Worm (Caenorhabditis elegans) whole organism, L1 larva: ENCODE results near the gene srh-2.

Source experiments
- C16A3.4 ChIP-seq: fragments of 150-350 bp; optimal IDR thresholded peaks from 2 replicates; lab custom pipeline; 2014; ENCODE audit warnings: missing biosample characterization, missing genetic modification characterization
- C34B4.2 ChIP-seq: sonication (generic microtip); optimal IDR thresholded peaks from 2 replicates; lab custom pipeline; 2017; ENCODE audit warnings: mild to moderate bottlenecking, missing genetic modification characterization, missing compliant biosample characterization
- F16B12.6 ChIP-seq: fragments of 150-350 bp; optimal IDR thresholded peaks from 2 replicates; lab custom pipeline; 2014; ENCODE audit warnings: missing biosample characterization, missing genetic modification characterization
- Y116A8C.19 ChIP-seq: sonication (generic microtip); optimal IDR thresholded peaks from 2 replicates; lab custom pipeline; 2016; ENCODE audit warnings: missing compliant biosample characterization, missing genetic modification characterization, borderline replicate concordance
- aly-2 ChIP-seq: fragments of 150-350 bp; optimal IDR thresholded peaks from 2 replicates; lab custom pipeline; 2014; ENCODE audit warnings: missing biosample characterization, missing genetic modification characterization
- ces-1 ChIP-seq: fragments of 150-350 bp; optimal IDR thresholded peaks from 2 replicates; lab custom pipeline; 2014; ENCODE audit warnings: missing biosample characterization, missing genetic modification reagents, missing genetic modification characterization
- dpl-1 ChIP-seq, 3 experiments: fragments of 150-350 bp in 2 of 3; sonication (generic microtip) in 1 of 3; optimal IDR thresholded peaks; 2 replicates each; lab custom pipeline; 2014 to 2017; ENCODE audit warnings: missing biosample characterization in 3 of 3, missing genetic modification characterization in 3 of 3, missing genetic modification reagents in 3 of 3
- dsc-1 ChIP-seq: sonication (generic microtip); optimal IDR thresholded peaks from 2 replicates; lab custom pipeline; 2016; ENCODE audit warnings: mild to moderate bottlenecking, missing genetic modification characterization, missing compliant biosample characterization
- egl-27 ChIP-seq, 2 experiments: fragments of 150-350 bp in 1 of 2; sonication (generic microtip); optimal IDR thresholded peaks; 3 replicates each; lab custom pipeline; 2017 to 2018; ENCODE audit warnings: missing biosample characterization in 2 of 2, missing genetic modification characterization in 2 of 2, missing genetic modification reagents in 2 of 2
- elt-2 ChIP-seq: sonication (generic microtip); optimal IDR thresholded peaks from 2 replicates; lab custom pipeline; 2016; ENCODE audit warnings: missing genetic modification characterization, mild to moderate bottlenecking, inconsistent platforms, missing compliant biosample characterization, missing genetic modification reagents
- fkh-10 ChIP-seq: sonication (generic microtip); optimal IDR thresholded peaks from 2 replicates; lab custom pipeline; 2017; ENCODE audit warnings: missing biosample characterization, missing genetic modification reagents, missing genetic modification characterization
- fkh-4 ChIP-seq: sonication (generic microtip); optimal IDR thresholded peaks from 2 replicates; lab custom pipeline; 2016; ENCODE audit warnings: missing compliant biosample characterization, missing genetic modification characterization, borderline replicate concordance
- fkh-8 ChIP-seq: sonication (generic microtip); optimal IDR thresholded peaks from 2 replicates; lab custom pipeline; 2016; ENCODE audit warnings: mild to moderate bottlenecking, missing genetic modification characterization, missing compliant biosample characterization
- fos-1 ChIP-seq: fragments of 150-350 bp; optimal IDR thresholded peaks from 2 replicates; lab custom pipeline; 2014; ENCODE audit warnings: missing biosample characterization, missing genetic modification characterization
- hlh-17 ChIP-seq: fragments of 200-800 bp; sonication (Bioruptor generic); optimal IDR thresholded peaks from 2 replicates; lab custom pipeline; 2018; ENCODE audit warnings: missing genetic modification characterization, mild to moderate bottlenecking, missing compliant biosample characterization, moderate library complexity, borderline replicate concordance
- irx-1 ChIP-seq: sonication (generic microtip); optimal IDR thresholded peaks from 2 replicates; lab custom pipeline; 2016; ENCODE audit warnings: missing genetic modification characterization, missing compliant biosample characterization
- lin-13 ChIP-seq: fragments of 150-350 bp; optimal IDR thresholded peaks from 2 replicates; lab custom pipeline; 2014; ENCODE audit warnings: missing biosample characterization, missing genetic modification reagents, missing genetic modification characterization
- lin-14 ChIP-seq: fragments of 200-800 bp; sonication (Bioruptor generic); optimal IDR thresholded peaks from 2 replicates; lab custom pipeline; 2018; ENCODE audit warnings: mild to moderate bottlenecking, missing genetic modification characterization, moderate library complexity, missing compliant biosample characterization
- lin-15B ChIP-seq: fragments of 150-350 bp; sonication (generic microtip); optimal IDR thresholded peaks from 3 replicates; lab custom pipeline; 2014; ENCODE audit warnings: missing biosample characterization, missing genetic modification characterization
- lin-35 ChIP-seq, 2 experiments: fragments of 150-350 bp; optimal IDR thresholded peaks; 2 replicates each; lab custom pipeline; 2014; ENCODE audit warnings: missing biosample characterization in 2 of 2, missing genetic modification characterization in 2 of 2, missing genetic modification reagents in 2 of 2
- mdl-1 ChIP-seq, 2 experiments: fragments of 150-350 bp; optimal IDR thresholded peaks; 2 replicates each; lab custom pipeline; 2014 to 2017; ENCODE audit warnings: missing biosample characterization in 2 of 2, missing genetic modification characterization in 2 of 2, inconsistent platforms in 1 of 2
- nhr-20 ChIP-seq: sonication (generic microtip); optimal IDR thresholded peaks from 2 replicates; lab custom pipeline; 2016; ENCODE audit warnings: mild to moderate bottlenecking, missing genetic modification characterization, missing compliant biosample characterization
- nhr-28 ChIP-seq: fragments of 150-350 bp; optimal IDR thresholded peaks from 2 replicates; lab custom pipeline; 2014; ENCODE audit warnings: missing biosample characterization, missing genetic modification characterization
- nhr-71 ChIP-seq: sonication (generic microtip); optimal IDR thresholded peaks from 2 replicates; lab custom pipeline; 2016; ENCODE audit warnings: mild to moderate bottlenecking, missing genetic modification characterization, moderate library complexity, missing compliant biosample characterization
- nhr-85 ChIP-seq: sonication (generic microtip); peaks from one replicate; lab custom pipeline; 2016; ENCODE audit warnings: missing genetic modification characterization, inconsistent platforms, missing compliant biosample characterization
- nhr-90 ChIP-seq: sonication (generic microtip); optimal IDR thresholded peaks from 2 replicates; lab custom pipeline; 2016; ENCODE audit warnings: mild to moderate bottlenecking, missing genetic modification characterization, missing compliant biosample characterization; ENCODE audit not compliant: poor library complexity
- rnt-1 ChIP-seq: sonication (generic microtip); optimal IDR thresholded peaks from 2 replicates; lab custom pipeline; 2016; ENCODE audit warnings: mild to moderate bottlenecking, missing genetic modification characterization, moderate library complexity, missing compliant biosample characterization
- skn-1 ChIP-seq: fragments of 150-350 bp; optimal IDR thresholded peaks from 2 replicates; lab custom pipeline; 2014; ENCODE audit warnings: missing biosample characterization, missing genetic modification characterization
- snpc-4 ChIP-seq: fragments of 150-350 bp; optimal IDR thresholded peaks from 2 replicates; lab custom pipeline; 2014; ENCODE audit warnings: missing biosample characterization, missing genetic modification characterization
- snu-23 ChIP-seq: sonication (generic microtip); optimal IDR thresholded peaks from 2 replicates; lab custom pipeline; 2016; ENCODE audit warnings: missing genetic modification characterization, missing compliant biosample characterization
- sox-4 ChIP-seq: sonication (generic microtip); optimal IDR thresholded peaks from 2 replicates; lab custom pipeline; 2016; ENCODE audit warnings: missing genetic modification characterization, missing compliant biosample characterization
- sptf-1 ChIP-seq: fragments of 150-350 bp; optimal IDR thresholded peaks from 2 replicates; lab custom pipeline; 2014; ENCODE audit warnings: missing biosample characterization, missing genetic modification characterization
- sup-37 ChIP-seq: fragments of 200-800 bp; sonication (Bioruptor generic); optimal IDR thresholded peaks from 2 replicates; lab custom pipeline; 2018; ENCODE audit warnings: mild to moderate bottlenecking, missing genetic modification characterization, missing compliant biosample characterization
- swsn-7 ChIP-seq: sonication (generic microtip); optimal IDR thresholded peaks from 2 replicates; lab custom pipeline; 2016; ENCODE audit warnings: missing genetic modification characterization, missing compliant biosample characterization
- unc-130 ChIP-seq: fragments of 150-350 bp; optimal IDR thresholded peaks from 2 replicates; lab custom pipeline; 2017; ENCODE audit warnings: missing biosample characterization, missing genetic modification characterization, inconsistent platforms
- unc-30 ChIP-seq: sonication (generic microtip); optimal IDR thresholded peaks from 2 replicates; lab custom pipeline; 2017; ENCODE audit warnings: missing biosample characterization, missing genetic modification characterization
- unc-62 ChIP-seq: fragments of 150-350 bp; optimal IDR thresholded peaks from 2 replicates; lab custom pipeline; 2014; ENCODE audit warnings: missing biosample characterization, missing genetic modification reagents, missing genetic modification characterization
- vab-15 ChIP-seq: sonication (generic microtip); optimal IDR thresholded peaks from 2 replicates; lab custom pipeline; 2017; ENCODE audit warnings: missing genotype, mild to moderate bottlenecking, missing genetic modification characterization, missing compliant biosample characterization
- xbp-1 ChIP-seq: sonication (generic microtip); optimal IDR thresholded peaks from 2 replicates; lab custom pipeline; 2016; ENCODE audit warnings: missing genetic modification characterization, missing compliant biosample characterization
- zip-4 ChIP-seq: fragments of 200-800 bp; sonication (Bioruptor generic); optimal IDR thresholded peaks from 2 replicates; lab custom pipeline; 2018; ENCODE audit warnings: mild to moderate bottlenecking, missing genetic modification characterization, moderate library complexity, missing compliant biosample characterization
- ztf-11 ChIP-seq, 2 experiments: sonication (generic microtip); optimal IDR thresholded peaks; 2 replicates each; lab custom pipeline; 2016 to 2017; ENCODE audit warnings: missing genetic modification characterization in 2 of 2, missing biosample characterization in 1 of 2, missing compliant biosample characterization in 1 of 2

The srh-2 gene

DNA sequence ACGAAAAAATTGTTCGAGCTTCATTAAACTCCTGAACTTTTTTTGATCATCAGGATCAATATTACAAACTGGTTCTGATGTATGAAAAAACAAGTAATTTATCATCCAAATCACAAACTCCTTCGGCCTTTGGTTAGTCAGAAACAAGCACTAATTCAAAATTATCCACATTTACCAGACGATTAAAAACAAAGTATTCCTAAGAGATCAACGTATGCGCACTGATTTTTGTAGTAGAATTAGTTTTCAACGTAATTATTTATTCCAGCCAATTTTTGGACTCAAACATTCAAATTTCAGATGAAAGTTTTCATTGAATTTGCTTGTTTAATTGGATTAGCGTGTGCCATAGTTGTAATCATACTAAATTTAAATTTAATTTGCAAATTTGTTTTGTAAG is 21.2 kb upstream of the srh-2 start, which contains the start of gene srbc-38:
Gene srbc-38, plus strand, starts transcription at position 301 of the 400 bp plus-strand sequence.
- TF ChIP-seq nhr-90 (no peak), nhr-28 (no peak), fos-1 (no peak), lin-15B (no peak), fkh-10 (GFP tag; lab: Kevin White, UChicago) (no peak), unc-62 (GFP tag; lab: Kevin White, UChicago) (no peak), sup-37 (no peak), swsn-7 (tag; lab: Kevin White, UChicago) (no peak), unc-30 (no peak), lin-13 (GFP tag; lab: Kevin White, UChicago) (no peak), hlh-17 (no peak), snu-23 (no peak), skn-1 (no peak)

ce11 chrV:708808-709207 is 19.3 kb upstream of the srh-2 start, which contains the start of gene srbc-39:
TSS of gene srbc-39 (plus strand) at chrV:709108.
- no peak for TF ChIP-seq xbp-1 (tag; lab: Kevin White, UChicago)
- TF ChIP-seq fkh-8 (tag; lab: Kevin White, UChicago) = no peak
- no peak for TF ChIP-seq dsc-1 (tag; lab: Kevin White, UChicago)
- no peak for TF ChIP-seq fkh-4 (tag; lab: Kevin White, UChicago)

ce11 chrV:712882-713281 is 15.2 kb upstream of the srh-2 start, which contains the start of gene cyp-33C11:
TSS of gene cyp-33C11 (minus strand) at chrV:712982.
- TF ChIP-seq elt-2 = no peak
- TF ChIP-seq sptf-1 = no peak
- no peak for TF ChIP-seq rnt-1
- TF ChIP-seq lin-15B = no peak
- TF ChIP-seq hlh-17 = no peak
- no peak for TF ChIP-seq C16A3.4 (tag; lab: Kevin White, UChicago)
- TF ChIP-seq nhr-20 (tag; lab: Kevin White, UChicago) = no peak
- no peak for TF ChIP-seq nhr-85 (tag; lab: Kevin White, UChicago)
- no peak for TF ChIP-seq F16B12.6 (tag; lab: Kevin White, UChicago)
- no peak for TF ChIP-seq aly-2 (tag; lab: Kevin White, UChicago)
- no peak for TF ChIP-seq swsn-7 (tag; lab: Kevin White, UChicago)
- TF ChIP-seq dpl-1 (GFP tag; optimal IDR thresholded peaks at IDR 0.05; lab: Kevin White, UChicago) = no peak
- no peak for TF ChIP-seq C34B4.2
- TF ChIP-seq nhr-71 (tag; lab: Kevin White, UChicago) = no peak
- no peak for TF ChIP-seq snu-23
- no peak for TF ChIP-seq lin-35 (GFP tag; optimal IDR thresholded peaks at IDR 0.05; lab: Kevin White, UChicago)
- no peak for TF ChIP-seq lin-14 (GFP tag; lab: Kevin White, UChicago)
- TF ChIP-seq sox-4 (tag; lab: Kevin White, UChicago) = no peak
- no peak for TF ChIP-seq zip-4 (GFP tag; lab: Kevin White, UChicago)

DNA sequence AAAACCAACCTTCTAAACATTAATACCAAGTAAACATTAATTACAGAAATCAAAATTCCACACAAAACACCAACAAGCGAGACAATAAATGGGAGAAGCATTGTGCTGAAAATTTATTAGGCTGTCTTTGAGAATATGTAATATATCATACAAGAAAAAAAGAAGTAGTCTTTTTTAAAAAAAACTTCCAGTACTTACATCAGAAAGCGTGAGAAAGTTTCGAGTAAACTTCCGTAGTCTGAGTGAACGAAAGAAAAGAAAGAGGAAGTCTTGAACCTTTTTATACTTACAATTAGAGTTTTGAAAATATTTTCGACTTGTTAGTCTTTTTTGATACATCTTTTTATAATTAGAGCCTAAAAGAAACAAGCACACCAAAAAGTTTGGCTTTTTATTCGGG is 8.4 kb upstream of the srh-2 start, which contains the start of gene srbc-40:
Gene srbc-40, minus strand, starts transcription at position 101 of the 400 bp plus-strand sequence.
- TF ChIP-seq unc-130 (tag; lab: Kevin White, UChicago) = no peak
- no peak for TF ChIP-seq egl-27 (tag; optimal IDR thresholded peaks at IDR 0.05; lab: Kevin White, UChicago)
- no peak for TF ChIP-seq ces-1 (GFP tag; lab: Kevin White, UChicago)
- TF ChIP-seq irx-1 = no peak
- TF ChIP-seq fkh-4 (tag; lab: Kevin White, UChicago) = no peak
- no peak for TF ChIP-seq snpc-4
- TF ChIP-seq mdl-1 (tag; optimal IDR thresholded peaks at IDR 0.05; lab: Kevin White, UChicago) = no peak
- no peak for TF ChIP-seq fos-1
- TF ChIP-seq Y116A8C.19 (tag; lab: Kevin White, UChicago) = no peak
- TF ChIP-seq nhr-85 (tag; lab: Kevin White, UChicago) = no peak
- no peak for TF ChIP-seq vab-15 (tag; lab: Kevin White, UChicago)
- no peak for TF ChIP-seq ztf-11 (tag; optimal IDR thresholded peaks at IDR 0.05; lab: Kevin White, UChicago)
